Worm (Caenorhabditis elegans) whole organism, L1 larva: ENCODE measurements around the gene rab-18.
"Not testable (repeated sequence)": the region's sequence is repeated elsewhere in the genome, so short reads cannot be mapped to it uniquely, and the experiment has no call there.

Source experiments
- C16A3.4 ChIP-seq: fragments of 150-350 bp; optimal IDR thresholded peaks from 2 replicates; lab custom pipeline; 2014; ENCODE audit warnings: missing biosample characterization, missing genetic modification characterization
- alr-1 ChIP-seq: fragments of 200-800 bp; sonication (Bioruptor generic); optimal IDR thresholded peaks from 2 replicates; lab custom pipeline; 2018; ENCODE audit warnings: borderline replicate concordance, mild to moderate bottlenecking, missing genetic modification characterization, missing compliant biosample characterization
- aly-2 ChIP-seq: fragments of 150-350 bp; optimal IDR thresholded peaks from 2 replicates; lab custom pipeline; 2014; ENCODE audit warnings: missing biosample characterization, missing genetic modification characterization
- ama-1 ChIP-seq: fragments of 150-350 bp; optimal IDR thresholded peaks from 2 replicates; lab custom pipeline; 2014
- blmp-1 ChIP-seq: fragments of 150-350 bp; optimal IDR thresholded peaks from 2 replicates; lab custom pipeline; 2014; ENCODE audit warnings: missing biosample characterization, missing genetic modification characterization
- ceh-8 ChIP-seq: fragments of 200-800 bp; sonication (Bioruptor generic); optimal IDR thresholded peaks from 2 replicates; lab custom pipeline; 2018; ENCODE audit warnings: mild to moderate bottlenecking, missing genetic modification characterization, moderate library complexity, missing compliant biosample characterization
- ceh-82 ChIP-seq, 3 experiments: fragments of 150-350 bp in 1 of 3; sonication (generic microtip) in 2 of 3; optimal IDR thresholded peaks; 2 replicates each; lab custom pipeline; 2014 to 2017; ENCODE audit warnings: missing biosample characterization in 3 of 3, missing genetic modification characterization in 3 of 3
- ces-1 ChIP-seq: fragments of 150-350 bp; optimal IDR thresholded peaks from 2 replicates; lab custom pipeline; 2014; ENCODE audit warnings: missing biosample characterization, missing genetic modification reagents, missing genetic modification characterization
- efl-1 ChIP-seq, 4 experiments: fragments of 150-350 bp; optimal IDR thresholded peaks in 3 of 4; peaks in 1 of 4; 1 replicate in 1 of 4; 2 replicates in 3 of 4; lab custom pipeline; 2014; ENCODE audit warnings: missing biosample characterization in 2 of 4, missing genetic modification characterization in 2 of 4, missing genetic modification reagents in 2 of 4
- elt-3 ChIP-seq, 6 experiments: fragments of 150-350 bp in 1 of 6; sonication (generic microtip); optimal IDR thresholded peaks; 2 replicates each; lab custom pipeline; 2017 to 2018; ENCODE audit warnings: missing biosample characterization in 6 of 6, missing genetic modification characterization in 6 of 6, inconsistent platforms in 1 of 6
- fkh-10 ChIP-seq: sonication (generic microtip); optimal IDR thresholded peaks from 2 replicates; lab custom pipeline; 2017; ENCODE audit warnings: missing biosample characterization, missing genetic modification reagents, missing genetic modification characterization
- fkh-4 ChIP-seq: sonication (generic microtip); optimal IDR thresholded peaks from 2 replicates; lab custom pipeline; 2016; ENCODE audit warnings: missing compliant biosample characterization, missing genetic modification characterization, borderline replicate concordance
- fkh-8 ChIP-seq: sonication (generic microtip); optimal IDR thresholded peaks from 2 replicates; lab custom pipeline; 2016; ENCODE audit warnings: mild to moderate bottlenecking, missing genetic modification characterization, missing compliant biosample characterization
- fos-1 ChIP-seq: fragments of 150-350 bp; optimal IDR thresholded peaks from 2 replicates; lab custom pipeline; 2014; ENCODE audit warnings: missing biosample characterization, missing genetic modification characterization
- grh-1 ChIP-seq: fragments of 200-800 bp; sonication (Bioruptor generic); IDR thresholded peaks from 2 replicates; pipeline ENCODE4 v1.3.6; 2022; ENCODE audit warnings: missing genetic modification reagents, missing genetic modification characterization, missing compliant biosample characterization
- hlh-4 ChIP-seq: sonication (generic microtip); optimal IDR thresholded peaks from 2 replicates; lab custom pipeline; 2016; ENCODE audit warnings: mild to moderate bottlenecking, missing genetic modification characterization, missing compliant biosample characterization
- hpl-2 ChIP-seq: fragments of 150-350 bp; optimal IDR thresholded peaks from 2 replicates; lab custom pipeline; 2014; ENCODE audit warnings: missing biosample characterization, missing genetic modification reagents, missing genetic modification characterization
- irx-1 ChIP-seq: sonication (generic microtip); optimal IDR thresholded peaks from 2 replicates; lab custom pipeline; 2016; ENCODE audit warnings: missing genetic modification characterization, missing compliant biosample characterization
- jun-1 ChIP-seq: fragments of 150-350 bp; optimal IDR thresholded peaks from 2 replicates; lab custom pipeline; 2014; ENCODE audit warnings: missing biosample characterization, missing genetic modification reagents, missing genetic modification characterization
- lin-14 ChIP-seq: fragments of 200-800 bp; sonication (Bioruptor generic); optimal IDR thresholded peaks from 2 replicates; lab custom pipeline; 2018; ENCODE audit warnings: mild to moderate bottlenecking, missing genetic modification characterization, moderate library complexity, missing compliant biosample characterization
- lin-35 ChIP-seq, 2 experiments: fragments of 150-350 bp; optimal IDR thresholded peaks; 2 replicates each; lab custom pipeline; 2014; ENCODE audit warnings: missing biosample characterization in 2 of 2, missing genetic modification characterization in 2 of 2, missing genetic modification reagents in 2 of 2
- lsy-2 ChIP-seq, 2 experiments: fragments of 150-350 bp; optimal IDR thresholded peaks; 2 replicates each; lab custom pipeline; 2014; ENCODE audit warnings: missing biosample characterization in 2 of 2, missing genetic modification characterization in 2 of 2
- mab-9 ChIP-seq: fragments of 200-800 bp; sonication (Bioruptor generic); IDR thresholded peaks from 2 replicates; pipeline ENCODE4 v1.3.6; 2022; ENCODE audit warnings: missing genetic modification reagents, missing genetic modification characterization, missing compliant biosample characterization
- mep-1 ChIP-seq: fragments of 150-350 bp; optimal IDR thresholded peaks from 2 replicates; lab custom pipeline; 2014; ENCODE audit warnings: missing biosample characterization, missing genetic modification characterization
- nhr-11 ChIP-seq: fragments of 150-350 bp; optimal IDR thresholded peaks from 2 replicates; lab custom pipeline; 2014; ENCODE audit warnings: missing biosample characterization, missing genetic modification characterization
- nhr-19 ChIP-seq: fragments of 200-800 bp; sonication (Bioruptor generic); conservative IDR thresholded peaks from 2 replicates; pipeline ENCODE4 v1.3.6; 2022; ENCODE audit warnings: missing genetic modification characterization, missing compliant biosample characterization
- nhr-237 ChIP-seq: fragments of 150-350 bp; optimal IDR thresholded peaks from 2 replicates; lab custom pipeline; 2014; ENCODE audit warnings: missing biosample characterization, missing genetic modification characterization
- nhr-28 ChIP-seq: fragments of 150-350 bp; optimal IDR thresholded peaks from 2 replicates; lab custom pipeline; 2014; ENCODE audit warnings: missing biosample characterization, missing genetic modification characterization
- nhr-76 ChIP-seq: sonication (generic microtip); optimal IDR thresholded peaks from 2 replicates; lab custom pipeline; 2017; ENCODE audit warnings: missing biosample characterization, missing genetic modification characterization
- nhr-84 ChIP-seq: sonication (generic microtip); optimal IDR thresholded peaks from 2 replicates; lab custom pipeline; 2017; ENCODE audit warnings: missing biosample characterization, missing genetic modification characterization
- pag-3 ChIP-seq: sonication (generic microtip); optimal IDR thresholded peaks from 2 replicates; lab custom pipeline; 2017; ENCODE audit warnings: missing genetic modification characterization, mild to moderate bottlenecking, missing compliant biosample characterization, antibody characterized with exemption, borderline replicate concordance; ENCODE audit not compliant: insufficient read depth
- rnt-1 ChIP-seq: sonication (generic microtip); optimal IDR thresholded peaks from 2 replicates; lab custom pipeline; 2016; ENCODE audit warnings: mild to moderate bottlenecking, missing genetic modification characterization, moderate library complexity, missing compliant biosample characterization
- skn-1 ChIP-seq: fragments of 150-350 bp; optimal IDR thresholded peaks from 2 replicates; lab custom pipeline; 2014; ENCODE audit warnings: missing biosample characterization, missing genetic modification characterization
- sox-4 ChIP-seq: sonication (generic microtip); optimal IDR thresholded peaks from 2 replicates; lab custom pipeline; 2016; ENCODE audit warnings: missing genetic modification characterization, missing compliant biosample characterization
- sptf-1 ChIP-seq: fragments of 150-350 bp; optimal IDR thresholded peaks from 2 replicates; lab custom pipeline; 2014; ENCODE audit warnings: missing biosample characterization, missing genetic modification characterization
- tlp-1 ChIP-seq: fragments of 150-350 bp; optimal IDR thresholded peaks from 2 replicates; lab custom pipeline; 2014; ENCODE audit warnings: missing biosample characterization, missing genetic modification characterization
- xbp-1 ChIP-seq: sonication (generic microtip); optimal IDR thresholded peaks from 2 replicates; lab custom pipeline; 2016; ENCODE audit warnings: missing genetic modification characterization, missing compliant biosample characterization
- ztf-4 ChIP-seq: fragments of 150-350 bp; optimal IDR thresholded peaks from 2 replicates; lab custom pipeline; 2014; ENCODE audit warnings: missing biosample characterization, missing genetic modification characterization

The rab-18 gene

DNA sequence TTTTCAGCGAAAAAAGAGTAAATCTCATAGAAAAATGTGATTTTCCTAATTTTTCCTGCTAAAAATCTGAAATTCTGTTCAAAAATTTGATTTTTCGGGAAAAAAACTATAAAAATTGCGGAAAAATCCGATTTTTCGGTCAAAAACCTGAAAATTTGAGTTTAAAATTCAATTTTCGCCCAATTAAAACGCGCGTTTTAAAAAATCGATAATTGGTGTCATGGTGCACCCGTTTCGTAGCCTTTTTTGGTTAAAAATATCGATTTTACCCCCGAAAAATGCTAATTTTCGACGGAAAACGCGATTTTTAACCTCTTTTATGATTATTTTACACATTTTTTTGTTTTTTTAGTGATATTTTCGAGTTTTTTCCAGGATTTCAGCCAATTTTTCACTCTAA, 4.4 kb upstream of the rab-18 start:
- TF ChIP-seq tlp-1 (no peak), efl-1 (optimal IDR thresholded peaks at IDR 0.05; lab: Kevin White, UChicago) (no peak), efl-1 (GFP tag; optimal IDR thresholded peaks at IDR 0.05 in 1 of 2; lab: Kevin White, UChicago) (peak in 1 of 2 experiments; percentile 34)

DNA sequence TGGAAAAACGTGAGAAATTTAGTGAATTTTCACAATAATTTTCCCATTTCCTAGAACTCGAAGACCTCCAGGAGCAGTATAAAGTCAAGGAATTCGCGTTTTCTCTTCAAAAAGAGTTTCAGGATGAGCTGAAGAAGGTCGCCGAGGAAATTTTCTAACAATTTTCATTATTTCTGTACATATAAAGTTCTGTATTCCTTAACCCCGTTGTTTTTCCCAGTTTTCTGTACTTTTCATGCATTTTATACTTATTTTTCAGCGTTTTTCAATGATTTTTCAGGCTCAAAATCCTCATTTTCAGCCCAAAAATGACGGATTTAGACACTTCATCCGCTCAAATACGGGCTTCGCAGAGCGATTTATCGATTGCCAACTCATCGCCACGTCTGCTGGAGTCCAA, 526 bp upstream of the rab-18 start, which contains the start of gene par-2:
Gene par-2 (plus strand): TSS at position 301 of the 400 bp plus-strand sequence.
- TF ChIP-seq lsy-2 (tag; optimal IDR thresholded peaks at IDR 0.05; lab: Kevin White, UChicago), result no peak
- no peak for TF ChIP-seq jun-1 (tag; lab: Kevin White, UChicago)
- TF ChIP-seq nhr-19 (GFP tag; lab: Robert Waterston, UW), result no peak
- TF ChIP-seq fkh-8 (tag; lab: Kevin White, UChicago), result no peak
- TF ChIP-seq nhr-84 (tag; lab: Kevin White, UChicago), result no peak
- TF ChIP-seq hpl-2 (GFP tag; lab: Kevin White, UChicago), result no peak
- no peak for TF ChIP-seq pag-3 (tag; lab: Kevin White, UChicago)
- no peak for TF ChIP-seq ces-1 (GFP tag; lab: Kevin White, UChicago)
- TF ChIP-seq elt-3 (tag; optimal IDR thresholded peaks at IDR 0.05; lab: Kevin White, UChicago), result no peak
- TF ChIP-seq ztf-4 (tag; lab: Kevin White, UChicago), result no peak
- TF ChIP-seq nhr-28 (tag; lab: Kevin White, UChicago), result no peak
- no peak for TF ChIP-seq ceh-82 (tag; optimal IDR thresholded peaks at IDR 0.05; lab: Kevin White, UChicago)

DNA sequence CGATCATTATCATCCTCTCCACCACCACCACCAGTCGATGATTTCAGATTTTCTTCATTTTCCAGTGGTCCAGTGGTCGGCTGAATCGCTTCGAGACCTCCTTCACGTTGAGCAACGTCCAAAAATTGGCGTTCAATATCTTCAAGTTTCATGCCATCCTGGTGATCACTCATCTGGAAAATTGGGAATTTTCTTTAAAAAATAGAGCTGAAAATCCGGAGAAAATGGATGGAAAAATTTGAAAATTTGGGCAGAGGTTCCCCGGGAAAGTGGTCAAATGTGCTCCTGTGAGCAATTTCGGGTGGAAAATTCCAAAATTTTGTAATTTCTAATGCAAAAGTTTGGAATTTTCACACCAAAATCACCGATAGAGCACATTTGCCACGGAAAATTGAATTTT, 4.2 kb downstream of the rab-18 start, which contains the start of gene uaf-1:
Gene uaf-1 (minus strand): TSS at position 173 of the 400 bp plus-strand sequence.
- TF ChIP-seq hpl-2 (GFP tag; lab: Kevin White, UChicago); ztf-4 (tag; lab: Kevin White, UChicago); xbp-1 (tag; lab: Kevin White, UChicago): not testable (repeated sequence)
- TF ChIP-seq, all 84 proteins: peak for 0; not testable (repeated sequence) for 84

DNA sequence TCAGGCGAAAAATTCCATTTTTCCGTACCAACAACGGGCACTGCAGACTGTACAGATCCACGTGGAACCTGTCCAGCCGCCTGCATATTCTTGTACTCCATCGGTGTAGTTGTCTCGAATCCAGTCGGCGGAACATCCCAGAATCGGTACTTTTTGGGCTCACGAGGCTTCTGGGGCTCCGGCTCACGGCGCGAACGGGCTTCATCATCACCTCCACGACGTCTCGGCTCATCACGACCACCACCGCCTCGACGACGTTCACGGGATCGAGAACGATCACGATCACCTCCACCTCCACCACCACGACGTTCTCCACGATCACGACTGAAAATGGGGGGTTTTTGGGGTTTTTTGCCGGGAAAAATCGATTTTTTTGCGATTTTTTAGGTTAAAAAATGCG, 6.4 kb downstream of the rab-18 start:
- TF ChIP-seq nhr-76 (no peak), sptf-1 (tag; lab: Kevin White, UChicago) (no peak), lin-14 (no peak), irx-1 (tag; lab: Kevin White, UChicago) (no peak), grh-1 (GFP tag; lab: Robert Waterston, UW) (no peak), nhr-237 (tag; lab: Kevin White, UChicago) (no peak), nhr-11 (tag; lab: Kevin White, UChicago) (no peak), fkh-10 (no peak), skn-1 (tag; lab: Kevin White, UChicago) (no peak), alr-1 (tag; lab: Kevin White, UChicago) (no peak), mep-1 (tag; lab: Kevin White, UChicago) (no peak)

DNA sequence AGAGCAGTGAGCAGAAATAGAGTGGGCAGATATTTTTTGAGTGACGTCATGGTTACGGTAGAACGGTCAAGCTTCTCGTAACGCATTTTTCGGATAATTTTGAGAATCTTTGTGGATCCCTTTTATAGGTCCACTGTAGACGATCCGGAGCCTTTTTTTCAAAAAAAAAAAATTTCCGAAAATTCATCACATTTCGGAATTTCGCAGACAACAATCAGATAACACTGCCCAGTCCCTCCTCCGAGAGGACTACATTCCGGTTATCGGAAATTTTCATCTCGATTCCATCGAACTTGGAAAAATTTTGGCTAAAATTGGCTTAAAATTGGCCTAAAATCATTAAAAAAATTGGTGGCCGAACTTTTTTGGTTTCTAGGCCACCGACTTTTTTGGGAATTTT, 20.6 kb downstream of the rab-18 start, which contains the start of gene BE0003N10.6:
Gene BE0003N10.6 (minus strand): TSS at position 101 of the 400 bp plus-strand sequence.
- TF ChIP-seq nhr-237 (tag; lab: Kevin White, UChicago) (no peak), efl-1 (optimal IDR thresholded peaks at IDR 0.05; lab: Kevin White, UChicago) (no peak), efl-1 (GFP tag; optimal IDR thresholded peaks at IDR 0.05 in 1 of 2; lab: Kevin White, UChicago) (peak in 1 of 2 experiments; percentile 66), sox-4 (tag; lab: Kevin White, UChicago) (no peak), fkh-4 (tag; lab: Kevin White, UChicago) (no peak), ceh-8 (GFP tag; lab: Kevin White, UChicago) (no peak)

DNA sequence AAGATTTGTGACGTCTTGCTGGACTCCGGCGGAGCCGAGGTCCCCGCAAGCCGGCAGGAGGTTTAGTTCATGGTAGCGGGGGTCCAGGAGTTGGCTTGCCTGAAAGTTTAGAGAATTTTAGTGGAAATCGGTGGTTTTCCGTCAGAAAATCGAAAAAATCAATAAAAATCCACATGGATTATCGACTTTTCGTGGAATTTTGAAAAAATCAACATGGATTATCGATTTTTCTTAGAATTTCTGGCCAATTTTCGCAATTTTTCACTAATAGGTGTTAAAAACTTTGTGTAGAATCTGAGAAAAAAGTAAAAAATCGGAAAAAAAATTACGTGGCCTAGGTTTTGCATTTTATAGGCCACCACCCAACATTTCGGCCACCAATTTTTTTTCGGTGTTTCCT, 21.7 kb downstream of the rab-18 start:
- TF ChIP-seq tlp-1 (no peak), ama-1 (lab: Kevin White, UChicago) (no peak), blmp-1 (no peak), xbp-1 (tag; lab: Kevin White, UChicago) (no peak), elt-3 (tag; optimal IDR thresholded peaks at IDR 0.05; lab: Kevin White, UChicago) (no peak), mab-9 (GFP tag; lab: Robert Waterston, UW) (no peak), fos-1 (no peak), rnt-1 (tag; lab: Kevin White, UChicago) (no peak), aly-2 (no peak), hlh-4 (no peak), C16A3.4 (tag; lab: Kevin White, UChicago) (no peak), nhr-237 (tag; lab: Kevin White, UChicago) (no peak), lin-35 (GFP tag; optimal IDR thresholded peaks at IDR 0.05; lab: Kevin White, UChicago) (no peak)
